Fruit fly (Drosophila melanogaster): Measurements from ENCODE around the gene spartin.

spartin gene

dm6 chr3R:4654557-4655273, at the start of gene spartin (continued):
- TF ChIP-seq Rfx (GFP tag; IDR thresholded peaks at IDR 0.05) (peak; percentile 46; the same call in 1 of the 2 replicates), CG33213 (GFP tag; optimal IDR thresholded peaks at IDR 0.05) (peak; percentile 23), grau (tag; optimal IDR thresholded peaks at IDR 0.05) (peak; percentile 23), Hr51 (GFP tag; optimal IDR thresholded peaks at IDR 0.05) (no peak), cato (GFP tag; optimal IDR thresholded peaks at IDR 0.05; ENCODE audit: borderline replicate concordance) (no peak), CG11695 (GFP tag; IDR thresholded peaks at IDR 0.05) (no peak), jumu (GFP tag; optimal IDR thresholded peaks at IDR 0.05) (no peak), Sin3A (optimal IDR thresholded peaks at IDR 0.05) (no peak), pros (GFP tag; optimal IDR thresholded peaks at IDR 0.05) (no peak), CG5953 (GFP tag; IDR thresholded peaks at IDR 0.05) (0 out of 2 replicates have a peak, but pooled peaks have one; percentile 14), ranshi (GFP tag; IDR thresholded peaks at IDR 0.05) (no peak), Lim3 (GFP tag; IDR thresholded peaks at IDR 0.05) (no peak), CG17612 (GFP tag; IDR thresholded peaks at IDR 0.05) (no peak), CG6813 (GFP tag; optimal IDR thresholded peaks at IDR 0.05) (no peak), CG30403 (GFP tag; optimal IDR thresholded peaks at IDR 0.05) (peak; percentile 40), CG30020 (tag; optimal IDR thresholded peaks at IDR 0.05) (peak; percentile 12), mam (GFP tag; optimal IDR thresholded peaks at IDR 0.05) (no peak), row (GFP tag; IDR thresholded peaks at IDR 0.05) (no peak; the same call in 2 of the 3 replicates), CG33557 (GFP tag; optimal IDR thresholded peaks at IDR 0.05) (no peak), BEAF-32 (GFP tag; optimal IDR thresholded peaks at IDR 0.05) (peak; percentile 8), CG3407 (GFP tag; optimal IDR thresholded peaks at IDR 0.05) (no peak), Antp (GFP tag; optimal IDR thresholded peaks at IDR 0.05) (no peak), CG15601 (tag; optimal IDR thresholded peaks at IDR 0.05) (peak; percentile 49), Ada2b (GFP tag; IDR thresholded peaks at IDR 0.05) (no peak), dati (GFP tag; IDR thresholded peaks at IDR 0.05) (no peak), Ravus (GFP tag; IDR thresholded peaks at IDR 0.05) (no peak), ara (GFP tag; IDR thresholded peaks at IDR 0.05) (no peak), CG32532 (GFP tag; IDR thresholded peaks at IDR 0.05) (peak; percentile 36; the same call in 1 of the 2 replicates), hb (GFP tag; IDR thresholded peaks at IDR 0.05; ENCODE audit: partially characterized antibody) (no peak), Meics (GFP tag; optimal IDR thresholded peaks at IDR 0.05) (no peak), CG9609 (GFP tag; optimal IDR thresholded peaks at IDR 0.05) (peak; percentile 19), chinmo (GFP tag; IDR thresholded peaks at IDR 0.05; ENCODE audit: partially characterized antibody) (no peak), Nf-YA (GFP tag; IDR thresholded peaks at IDR 0.05) (no peak), Pdp1 (GFP tag; optimal IDR thresholded peaks at IDR 0.05) (peak in 1 of 2 experiments; percentile 26), Atf-2 (GFP tag; optimal IDR thresholded peaks at IDR 0.05) (no peak), CG2116 (GFP tag; optimal IDR thresholded peaks at IDR 0.05) (peak; percentile 32), Optix (GFP tag; IDR thresholded peaks at IDR 0.05) (no peak), CG9437 (GFP tag; optimal IDR thresholded peaks at IDR 0.05) (no peak), CG2712 (tag; optimal IDR thresholded peaks at IDR 0.05) (peak; percentile 28), sug (tag; optimal IDR thresholded peaks at IDR 0.05) (peak; percentile 17), YL-1 (GFP tag; optimal IDR thresholded peaks at IDR 0.05) (peak; percentile 54), CG7745 (tag; optimal IDR thresholded peaks at IDR 0.05) (no peak), Dbx (GFP tag; IDR thresholded peaks at IDR 0.05) (no peak), CG30431 (GFP tag; optimal IDR thresholded peaks at IDR 0.05) (no peak), CG4820 (GFP tag; optimal IDR thresholded peaks at IDR 0.05) (no peak), CG9215 (GFP tag; IDR thresholded peaks at IDR 0.05) (no peak), Doc2 (GFP tag; IDR thresholded peaks at IDR 0.05) (no peak), tx (GFP tag; optimal IDR thresholded peaks at IDR 0.05) (no peak), CG1603 (tag; optimal IDR thresholded peaks at IDR 0.05) (peak; percentile 59), Hr3 (GFP tag; optimal IDR thresholded peaks at IDR 0.05) (peak; percentile 4), kay (GFP tag; optimal IDR thresholded peaks at IDR 0.05) (no peak)

Measured in whole organism, embryonic.